Worm (Caenorhabditis elegans) whole organism, L4 larva: ENCODE results near the gene ncx-3.

Experiments
- Y48G9A.11 ChIP-seq: fragments of 200-800 bp; sonication (Bioruptor generic); IDR thresholded peaks from 2 replicates; pipeline ENCODE4 v1.3.6; 2022; ENCODE audit warnings: missing genetic modification reagents, missing genetic modification characterization, missing compliant biosample characterization
- ama-1 ChIP-seq: fragments of 150-350 bp; optimal IDR thresholded peaks from 2 replicates; lab custom pipeline; 2014; ENCODE audit warnings: inconsistent platforms, mixed read lengths
- egl-27 ChIP-seq: sonication (generic microtip); optimal IDR thresholded peaks from 3 replicates; lab custom pipeline; 2017; ENCODE audit warnings: missing biosample characterization, missing genetic modification reagents, missing genetic modification characterization
- gei-8 ChIP-seq: fragments of 200-800 bp; sonication (Bioruptor generic); optimal IDR thresholded peaks from 2 replicates; lab custom pipeline; 2018; ENCODE audit warnings: mild to moderate bottlenecking, missing genetic modification characterization, missing compliant biosample characterization
- jun-1 ChIP-seq: fragments of 150-350 bp; optimal IDR thresholded peaks from 2 replicates; lab custom pipeline; 2014; ENCODE audit warnings: missing biosample characterization, missing genetic modification reagents, missing genetic modification characterization
- lin-13 ChIP-seq: fragments of 150-350 bp; optimal IDR thresholded peaks from 2 replicates; lab custom pipeline; 2014; ENCODE audit warnings: missing biosample characterization, missing genetic modification reagents, missing genetic modification characterization
- nhr-28 ChIP-seq: fragments of 150-350 bp; optimal IDR thresholded peaks from 2 replicates; lab custom pipeline; 2014; ENCODE audit warnings: missing biosample characterization, missing genetic modification characterization
- pqm-1 ChIP-seq: sonication (generic microtip); optimal IDR thresholded peaks from 2 replicates; lab custom pipeline; 2017; ENCODE audit warnings: missing biosample characterization, missing genetic modification characterization
- skn-1 ChIP-seq: fragments of 150-350 bp; optimal IDR thresholded peaks from 2 replicates; lab custom pipeline; 2014; ENCODE audit warnings: missing biosample characterization, missing genetic modification characterization
- zag-1 ChIP-seq: fragments of 150-350 bp; optimal IDR thresholded peaks from 2 replicates; lab custom pipeline; 2014; ENCODE audit warnings: missing biosample characterization, missing genetic modification characterization
- ztf-11 ChIP-seq: fragments of 150-350 bp; optimal IDR thresholded peaks from 2 replicates; lab custom pipeline; 2014; ENCODE audit warnings: missing biosample characterization, missing genetic modification characterization

DNA sequence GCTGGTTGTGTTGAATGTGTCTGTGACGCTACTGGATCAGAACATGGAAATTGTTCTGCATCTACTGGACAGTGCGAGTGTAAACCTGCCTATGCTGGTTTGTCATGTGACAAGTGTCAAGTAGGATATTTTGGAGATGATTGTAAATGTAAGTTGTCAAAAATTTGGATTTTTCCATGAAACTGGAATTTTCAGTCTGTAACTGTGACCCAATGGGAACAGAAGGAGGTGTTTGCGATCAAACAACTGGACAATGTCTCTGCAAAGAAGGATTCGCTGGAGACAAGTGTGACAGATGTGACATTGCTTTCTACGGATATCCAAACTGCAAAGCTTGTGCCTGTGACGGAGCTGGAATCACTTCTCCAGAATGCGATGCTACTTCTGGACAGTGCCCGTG lies 47.9 kb upstream of the ncx-3 start:
- TF ChIP-seq ztf-11 (tag; lab: Kevin White, UChicago) (no peak), ama-1 (lab: Kevin White, UChicago) (no peak), gei-8 (GFP tag; lab: Kevin White, UChicago) (no peak), skn-1 (tag; lab: Kevin White, UChicago) (no peak), nhr-28 (tag; lab: Kevin White, UChicago) (no peak), zag-1 (no peak), Y48G9A.11 (GFP tag; lab: Robert Waterston, UW) (no peak), jun-1 (tag; lab: Kevin White, UChicago) (no peak), lin-13 (no peak), pqm-1 (tag; lab: Kevin White, UChicago) (no peak), egl-27 (tag; lab: Kevin White, UChicago) (no peak)
